Fruit fly (Drosophila melanogaster): Measurements from ENCODE around the gene Pde9.

DNA sequence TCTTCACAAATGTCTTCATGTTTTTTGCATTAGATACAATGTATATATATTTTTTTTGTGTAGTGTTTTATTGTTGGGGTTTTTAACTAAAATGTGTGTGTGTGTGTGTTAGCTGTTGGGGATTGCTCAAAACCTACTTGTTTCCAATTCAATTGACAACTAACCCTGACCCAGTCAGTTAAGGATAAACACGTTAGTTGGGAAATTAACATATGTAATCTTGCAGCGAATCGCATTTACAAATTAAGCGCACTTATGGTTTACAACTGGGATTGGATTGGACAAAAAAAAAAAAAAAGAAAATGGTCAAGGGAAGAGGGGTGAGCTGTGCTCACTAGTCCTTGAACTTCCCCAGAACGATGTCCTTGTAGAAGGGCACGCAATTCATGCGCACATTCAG is 1.4 kb upstream of the Pde9 start, which contains the start of gene CG32650:
- TF ChIP-seq h (GFP tag; optimal IDR thresholded peaks at IDR 0.05) (no peak), ey (GFP tag; optimal IDR thresholded peaks at IDR 0.05) (no peak), fru (GFP tag; optimal IDR thresholded peaks at IDR 0.05) (no peak), Jra (GFP tag; optimal IDR thresholded peaks at IDR 0.05) (no peak), usp (GFP tag; optimal IDR thresholded peaks at IDR 0.05) (no peak), OdsH (GFP tag; optimal IDR thresholded peaks at IDR 0.05) (no peak), Sp1 (GFP tag; optimal IDR thresholded peaks at IDR 0.05) (no peak), Abd-B (GFP tag; optimal IDR thresholded peaks at IDR 0.05) (no peak), CG32264 (GFP tag; optimal IDR thresholded peaks at IDR 0.05) (no peak), Myc (optimal IDR thresholded peaks at IDR 0.05) (no peak)
